Fruit fly (Drosophila melanogaster): ENCODE results near the gene CG4572.
A peak's percentile ranks its signal among the peaks of the same experiment; 100 is the strongest.

CG4572 gene

DNA sequence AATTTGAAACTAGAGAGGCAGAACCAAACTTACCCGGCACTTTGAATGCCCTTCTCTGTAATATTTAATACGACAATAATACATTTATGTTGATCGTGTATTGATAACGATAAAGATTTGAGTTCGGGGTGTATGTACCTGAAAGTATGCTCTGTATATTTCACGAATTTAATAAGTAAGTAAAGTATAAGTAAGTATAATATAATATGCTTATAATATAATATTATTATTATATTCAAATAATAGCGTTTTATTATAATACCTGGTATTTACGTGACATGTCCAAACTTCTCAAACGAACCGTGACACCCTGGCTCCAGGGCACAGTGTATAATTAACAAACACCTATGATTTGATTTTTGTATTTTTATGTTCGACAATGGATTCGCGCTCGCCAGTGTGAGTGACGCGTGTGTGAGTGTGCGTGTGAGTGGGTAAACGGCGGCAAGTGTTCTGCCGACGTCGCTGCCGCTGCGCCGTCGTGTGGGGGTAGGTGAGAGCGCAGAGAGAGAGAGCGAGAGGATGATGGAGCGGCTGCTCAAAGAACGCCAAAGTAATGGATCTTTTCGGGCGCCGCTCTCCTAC is 25.5 kb upstream of the CG4572 start (continued):
- TF ChIP-seq lab (GFP tag; optimal IDR thresholded peaks at IDR 0.05) (peak; percentile 91), MBD-R2 (GFP tag; IDR thresholded peaks at IDR 0.05) (peak; percentile 36; the same call in 1 of the 2 replicates), pzg (GFP tag; optimal IDR thresholded peaks at IDR 0.05) (no peak), CG34376 (GFP tag; optimal IDR thresholded peaks at IDR 0.05) (peak; percentile 68), sens (GFP tag) (peak; percentile 47), dm (GFP tag; optimal IDR thresholded peaks at IDR 0.05) (no peak), prd (optimal IDR thresholded peaks at IDR 0.05) (no peak), prd (GFP tag; IDR thresholded peaks at IDR 0.05) (peak; percentile 55), esg (GFP tag; conservative IDR thresholded peaks at IDR 0.05) (peak; percentile 53), CG10959 (GFP tag; IDR thresholded peaks at IDR 0.05) (no peak), crp (GFP tag; optimal IDR thresholded peaks at IDR 0.05) (no peak), CG7372 (GFP tag; IDR thresholded peaks at IDR 0.05) (peak; percentile 62), CG9817 (tag; optimal IDR thresholded peaks at IDR 0.05) (peak; percentile 73), Dref (GFP tag; IDR thresholded peaks at IDR 0.05) (no peak), Nf-YC (tag; optimal IDR thresholded peaks at IDR 0.05) (peak; percentile 55), CG33213 (GFP tag; optimal IDR thresholded peaks at IDR 0.05) (peak; percentile 27), CG11723 (GFP tag; optimal IDR thresholded peaks at IDR 0.05) (no peak), CG6272 (GFP tag; IDR thresholded peaks at IDR 0.05) (0 out of 2 replicates have a peak, but pooled peaks have one; percentile 6), bcd (GFP tag; optimal IDR thresholded peaks at IDR 0.05) (peak; percentile 79), cg (GFP tag; optimal IDR thresholded peaks at IDR 0.05) (peak; percentile 81), tna (GFP tag; IDR thresholded peaks at IDR 0.05; ENCODE audit: partially characterized antibody) (no peak), CG10366 (GFP tag; IDR thresholded peaks at IDR 0.05) (peak; percentile 46; the same call in 1 of the 2 replicates), dpn (GFP tag; optimal IDR thresholded peaks at IDR 0.05) (peak; percentile 30 to 40), sima (GFP tag; optimal IDR thresholded peaks at IDR 0.05) (no peak), ap (GFP tag; IDR thresholded peaks at IDR 0.05) (no peak), da (GFP tag; optimal IDR thresholded peaks at IDR 0.05) (no peak), jigr1 (GFP tag; IDR thresholded peaks at IDR 0.05) (no peak), lbe (GFP tag; optimal IDR thresholded peaks at IDR 0.05) (no peak), insv (GFP tag; optimal IDR thresholded peaks at IDR 0.05) (no peak), CG16815 (GFP tag; optimal IDR thresholded peaks at IDR 0.05) (peak; percentile 47), pho (GFP tag; optimal IDR thresholded peaks at IDR 0.05) (no peak), CHES-1-like (GFP tag; optimal IDR thresholded peaks at IDR 0.05) (no peak), lola (GFP tag; optimal IDR thresholded peaks at IDR 0.05) (peak in 1 of 3 experiments; percentile 15), CG8089 (GFP tag; optimal IDR thresholded peaks at IDR 0.05) (no peak), CG7786 (GFP tag; optimal IDR thresholded peaks at IDR 0.05) (no peak), Scr (GFP tag; IDR thresholded peaks at IDR 0.05; ENCODE audit: partially characterized antibody) (no peak), Usf (GFP tag; optimal IDR thresholded peaks at IDR 0.05) (peak; percentile 41), CG10267 (tag; optimal IDR thresholded peaks at IDR 0.05) (peak; percentile 73), tgo (GFP tag; IDR thresholded peaks at IDR 0.05) (peak; percentile 55; the same call in 2 of the 3 replicates), ATbp (GFP tag; optimal IDR thresholded peaks at IDR 0.05) (peak; percentile 52), CG30020 (tag; optimal IDR thresholded peaks at IDR 0.05) (no peak), Kr (GFP tag; optimal IDR thresholded peaks at IDR 0.05) (no peak), ewg (GFP tag; optimal IDR thresholded peaks at IDR 0.05) (peak; percentile 43), pum (GFP tag; optimal IDR thresholded peaks at IDR 0.05) (peak; percentile 13), CG9215 (GFP tag; IDR thresholded peaks at IDR 0.05) (peak; percentile 69), chn (GFP tag; optimal IDR thresholded peaks at IDR 0.05) (no peak), NK7.1 (GFP tag; optimal IDR thresholded peaks at IDR 0.05) (no peak), sug (tag; optimal IDR thresholded peaks at IDR 0.05) (peak; percentile 60), Meics (GFP tag; optimal IDR thresholded peaks at IDR 0.05) (peak; percentile 92), mam (GFP tag; optimal IDR thresholded peaks at IDR 0.05) (no peak), CG15073 (GFP tag; optimal IDR thresholded peaks at IDR 0.05) (no peak)
